Fruit fly (Drosophila melanogaster) whole organism, embryonic: Measurements from ENCODE around the gene CG14669.
A peak's percentile ranks its signal among the peaks of the same experiment; 100 is the strongest.

Source experiments
- CG10321 ChIP-seq: fragments of 200-800 bp; sonication (Bioruptor generic); IDR thresholded peaks from 2 replicates; pipeline ENCODE4 v1.3.6; 2022; ENCODE audit warnings: missing biosample characterization, missing genetic modification characterization
- CG10431 ChIP-seq: fragments of 200-800 bp; sonication (Bioruptor generic); optimal IDR thresholded peaks from 3 replicates; lab custom pipeline; 2018; ENCODE audit warnings: missing biosample characterization, mild to moderate bottlenecking, missing genetic modification characterization
- CG1233 ChIP-seq: fragments of 200-800 bp; sonication (Bioruptor generic); optimal IDR thresholded peaks from 4 replicates; lab custom pipeline; 2018; ENCODE audit warnings: missing biosample characterization, mild to moderate bottlenecking, missing genetic modification characterization
- CG13775 ChIP-seq: fragments of 200-800 bp; sonication (Bioruptor generic); optimal IDR thresholded peaks from 3 replicates; lab custom pipeline; 2017; ENCODE audit warnings: missing biosample characterization, mild to moderate bottlenecking, missing genetic modification characterization
- CG13894 ChIP-seq: fragments of 200-800 bp; sonication (Bioruptor generic); optimal IDR thresholded peaks from 3 replicates; lab custom pipeline; 2018; ENCODE audit warnings: missing biosample characterization, mild to moderate bottlenecking, missing genetic modification characterization, moderate library complexity
- CG14050 ChIP-seq: fragments of 200-800 bp; sonication (Bioruptor generic); IDR thresholded peaks from 3 replicates; pipeline ENCODE4 v1.3.6; 2022; ENCODE audit warnings: missing biosample characterization, missing genetic modification characterization
- CG16813 ChIP-seq: fragments of 200-800 bp; sonication (Bioruptor generic); IDR thresholded peaks from 3 replicates; pipeline ENCODE4 v1.3.6; 2022; ENCODE audit warnings: missing biosample characterization, missing genetic modification characterization; ENCODE audit not compliant: partially characterized antibody
- CG18011 ChIP-seq: fragments of 200-800 bp; sonication (Bioruptor generic); optimal IDR thresholded peaks from 2 replicates; lab custom pipeline; 2017; ENCODE audit warnings: missing biosample characterization, missing genetic modification characterization, mild to moderate bottlenecking, moderate library complexity, missing genotype
- CG2889 ChIP-seq: fragments of 200-800 bp; sonication (Bioruptor generic); IDR thresholded peaks from 3 replicates; pipeline ENCODE4 v1.3.6; 2022; ENCODE audit warnings: missing biosample characterization, missing genetic modification characterization
- CG30403 ChIP-seq: fragments of 200-800 bp; sonication (Bioruptor generic); optimal IDR thresholded peaks from 3 replicates; lab custom pipeline; 2016; ENCODE audit warnings: missing biosample characterization, missing genetic modification characterization
- CG3847 ChIP-seq: fragments of 200-800 bp; sonication (Bioruptor generic); IDR thresholded peaks from 2 replicates; pipeline ENCODE4 v1.3.6; 2022; ENCODE audit warnings: missing biosample characterization, missing genetic modification characterization
- CG4282 ChIP-seq: fragments of 200-800 bp; sonication (Bioruptor generic); optimal IDR thresholded peaks from 2 replicates; lab custom pipeline; 2016; ENCODE audit warnings: missing biosample characterization, missing genetic modification characterization
- CG4360 ChIP-seq: fragments of 200-800 bp; sonication (Bioruptor generic); IDR thresholded peaks from 2 replicates; pipeline ENCODE4 v1.3.6; 2022; ENCODE audit warnings: missing biosample characterization, missing genetic modification characterization
- CG4707 ChIP-seq: fragments of 200-800 bp; sonication (Bioruptor generic); optimal IDR thresholded peaks from 2 replicates; lab custom pipeline; 2018; ENCODE audit warnings: missing biosample characterization, mild to moderate bottlenecking, missing genetic modification characterization, moderate library complexity
- CG4730 ChIP-seq: fragments of 200-800 bp; sonication (Bioruptor generic); IDR thresholded peaks from 2 replicates; pipeline ENCODE4 v1.3.6; 2022; ENCODE audit warnings: missing biosample characterization, missing genetic modification characterization
- CG6254 ChIP-seq: fragments of 200-800 bp; sonication (Bioruptor generic); optimal IDR thresholded peaks from 3 replicates; lab custom pipeline; 2017; ENCODE audit warnings: mild to moderate bottlenecking, missing biosample characterization, missing genetic modification reagents, missing genetic modification characterization
- CG7839 ChIP-seq: fragments of 200-800 bp; sonication (Bioruptor generic); optimal IDR thresholded peaks from 3 replicates; lab custom pipeline; 2018; ENCODE audit warnings: missing biosample characterization, mild to moderate bottlenecking, missing genetic modification characterization, moderate library complexity
- CG8290 ChIP-seq, 3 experiments: fragments of 200-800 bp; sonication (Bioruptor generic); optimal IDR thresholded peaks; 2 replicates each; lab custom pipeline; 2016 to 2019; ENCODE audit warnings: missing biosample characterization in 3 of 3, missing genetic modification characterization in 3 of 3, mild to moderate bottlenecking in 2 of 3, moderate library complexity in 1 of 3
- CG9727 ChIP-seq: fragments of 200-800 bp; sonication (Bioruptor generic); optimal IDR thresholded peaks from 3 replicates; lab custom pipeline; 2017; ENCODE audit warnings: missing biosample characterization, mild to moderate bottlenecking, missing genetic modification characterization
- CG9932 ChIP-seq: fragments of 200-800 bp; sonication (Bioruptor generic); IDR thresholded peaks from 2 replicates; pipeline ENCODE4 v1.3.6; 2022; ENCODE audit warnings: missing biosample characterization, missing genetic modification characterization
- Deaf1 ChIP-seq: fragments of 200-800 bp; optimal IDR thresholded peaks from 3 replicates; lab custom pipeline; 2019; ENCODE audit warnings: missing biosample characterization, mild to moderate bottlenecking, missing genetic modification characterization, moderate library complexity
- Drgx ChIP-seq: fragments of 200-800 bp; sonication (Bioruptor generic); IDR thresholded peaks from 2 replicates; pipeline ENCODE4 v1.3.6; 2022; ENCODE audit warnings: missing biosample characterization, missing genetic modification characterization
- Fer3 ChIP-seq: fragments of 200-800 bp; sonication (Bioruptor generic); optimal IDR thresholded peaks from 2 replicates; lab custom pipeline; 2018; ENCODE audit warnings: missing biosample characterization, mild to moderate bottlenecking, missing genetic modification characterization, moderate library complexity
- Hey ChIP-seq: fragments of 200-800 bp; sonication (Bioruptor generic); optimal IDR thresholded peaks from 3 replicates; lab custom pipeline; 2018; ENCODE audit warnings: missing biosample characterization, mild to moderate bottlenecking, missing genetic modification characterization
- Hsf ChIP-seq: fragments of 200-800 bp; sonication (Bioruptor generic); optimal IDR thresholded peaks from 3 replicates; lab custom pipeline; 2016; ENCODE audit warnings: missing biosample characterization, missing genetic modification characterization
- Kr ChIP-seq: fragments of 200-800 bp; sonication (Bioruptor generic); optimal IDR thresholded peaks from 2 replicates; lab custom pipeline; 2017; ENCODE audit warnings: missing biosample characterization, mild to moderate bottlenecking, missing genetic modification characterization
- Lhr ChIP-seq: fragments of 200-800 bp; sonication (Bioruptor generic); optimal IDR thresholded peaks from 3 replicates; lab custom pipeline; 2017; ENCODE audit warnings: mild to moderate bottlenecking, missing biosample characterization, missing genetic modification reagents, missing genetic modification characterization
- NfI ChIP-seq: fragments of 200-800 bp; sonication (Bioruptor generic); optimal IDR thresholded peaks from 3 replicates; lab custom pipeline; 2018; ENCODE audit warnings: missing biosample characterization, mild to moderate bottlenecking, missing genetic modification characterization, moderate library complexity
- Optix ChIP-seq: fragments of 200-800 bp; sonication (Bioruptor generic); IDR thresholded peaks from 3 replicates; pipeline ENCODE4 v1.3.6; 2022; ENCODE audit warnings: missing biosample characterization, missing genetic modification characterization
- Poxn ChIP-seq: fragments of 200-800 bp; sonication (Bioruptor generic); IDR thresholded peaks from 2 replicates; pipeline ENCODE4 v1.3.6; 2022; ENCODE audit warnings: missing biosample characterization, missing genetic modification characterization
- Rfx ChIP-seq: fragments of 200-800 bp; sonication (Bioruptor generic); IDR thresholded peaks from 2 replicates; pipeline ENCODE4 v1.3.6; 2022; ENCODE audit warnings: missing biosample characterization, missing genetic modification characterization
- Sry-β ChIP-seq: fragments of 200-800 bp; sonication (Bioruptor generic); optimal IDR thresholded peaks from 2 replicates; lab custom pipeline; 2018; ENCODE audit warnings: missing biosample characterization, mild to moderate bottlenecking, missing genetic modification characterization, moderate library complexity
- Usf ChIP-seq: fragments of 200-800 bp; sonication (Bioruptor generic); optimal IDR thresholded peaks from 2 replicates; lab custom pipeline; 2017; ENCODE audit warnings: missing genotype, missing biosample characterization, missing genetic modification characterization
- Vsx1 ChIP-seq: fragments of 200-800 bp; sonication (Bioruptor generic); optimal IDR thresholded peaks from 2 replicates; lab custom pipeline; 2017; ENCODE audit warnings: missing biosample characterization, mild to moderate bottlenecking, missing genetic modification characterization, missing genetic modification reagents
- Xrp1 ChIP-seq: fragments of 200-800 bp; sonication (Bioruptor generic); IDR thresholded peaks from 2 replicates; pipeline ENCODE4 v1.3.6; 2022; ENCODE audit warnings: missing biosample characterization, missing genetic modification characterization
- ara ChIP-seq: fragments of 200-800 bp; sonication (Bioruptor generic); IDR thresholded peaks from 2 replicates; pipeline ENCODE4 v1.3.6; 2022; ENCODE audit warnings: missing biosample characterization, missing genetic modification characterization
- bigmax ChIP-seq: fragments of 200-800 bp; sonication (Bioruptor generic); optimal IDR thresholded peaks from 2 replicates; lab custom pipeline; 2018; ENCODE audit warnings: missing biosample characterization, mild to moderate bottlenecking, missing genetic modification characterization
- btn ChIP-seq: fragments of 200-800 bp; sonication (Bioruptor generic); optimal IDR thresholded peaks from 2 replicates; lab custom pipeline; 2016; ENCODE audit warnings: missing biosample characterization, missing genetic modification characterization
- chif ChIP-seq, 2 experiments: fragments of 200-800 bp; sonication (Bioruptor generic); optimal IDR thresholded peaks; 3 replicates each; lab custom pipeline; 2016; ENCODE audit warnings: missing biosample characterization in 2 of 2, missing genetic modification characterization in 2 of 2
- cwo ChIP-seq: fragments of 200-800 bp; sonication (Bioruptor generic); optimal IDR thresholded peaks from 3 replicates; lab custom pipeline; 2017; ENCODE audit warnings: missing biosample characterization, missing genetic modification characterization, mild to moderate bottlenecking, moderate library complexity, missing genetic modification reagents
- dmrt11E ChIP-seq: fragments of 200-800 bp; sonication (Bioruptor generic); optimal IDR thresholded peaks from 3 replicates; lab custom pipeline; 2018; ENCODE audit warnings: missing biosample characterization, mild to moderate bottlenecking, missing genetic modification characterization, moderate library complexity
- fd102C ChIP-seq: fragments of 200-800 bp; sonication (Bioruptor generic); optimal IDR thresholded peaks from 2 replicates; lab custom pipeline; 2018; ENCODE audit warnings: missing biosample characterization, mild to moderate bottlenecking, missing genetic modification characterization, moderate library complexity
- grau ChIP-seq: fragments of 200-800 bp; optimal IDR thresholded peaks from 3 replicates; lab custom pipeline; 2019; ENCODE audit warnings: missing biosample characterization, mild to moderate bottlenecking, missing genetic modification characterization, moderate library complexity
- gsb ChIP-seq: fragments of 200-800 bp; sonication (Bioruptor generic); IDR thresholded peaks from 2 replicates; pipeline ENCODE4 v1.3.6; 2022; ENCODE audit warnings: missing biosample characterization, missing genetic modification characterization
- knrl ChIP-seq: fragments of 200-800 bp; sonication (Bioruptor generic); IDR thresholded peaks from 3 replicates; pipeline ENCODE4 v1.3.6; 2022; ENCODE audit warnings: missing biosample characterization, missing genetic modification characterization; ENCODE audit not compliant: partially characterized antibody
- maf-S ChIP-seq: fragments of 200-800 bp; sonication (Bioruptor generic); optimal IDR thresholded peaks from 2 replicates; lab custom pipeline; 2016; ENCODE audit warnings: missing biosample characterization, missing genetic modification characterization
- sisA ChIP-seq: fragments of 200-800 bp; sonication (Bioruptor generic); IDR thresholded peaks from 2 replicates; pipeline ENCODE4 v1.3.6; 2022; ENCODE audit warnings: missing biosample characterization, missing genetic modification characterization
- wdn ChIP-seq: fragments of 200-800 bp; sonication (Bioruptor generic); IDR thresholded peaks from 2 replicates; pipeline ENCODE4 v1.3.6; 2022; ENCODE audit warnings: missing biosample characterization, missing genetic modification characterization
- wek ChIP-seq: fragments of 200-800 bp; sonication (Bioruptor generic); optimal IDR thresholded peaks from 3 replicates; lab custom pipeline; 2018; ENCODE audit warnings: missing biosample characterization, mild to moderate bottlenecking, missing genetic modification characterization, moderate library complexity
- z ChIP-seq: fragments of 200-800 bp; sonication (Bioruptor generic); IDR thresholded peaks from 3 replicates; pipeline ENCODE4 v1.3.6; 2022; ENCODE audit warnings: missing biosample characterization, missing genetic modification characterization
- zen ChIP-seq: fragments of 200-800 bp; sonication (Bioruptor generic); optimal IDR thresholded peaks from 3 replicates; lab custom pipeline; 2018; ENCODE audit warnings: missing biosample characterization, mild to moderate bottlenecking, missing genetic modification characterization, moderate library complexity

The CG14669 gene

dm6 chr3R:5474551-5474950 lies 60.2 kb downstream of the CG14669 start, which contains the start of the genes CG45100, HDAC3 and Hcs (continued):
- TF ChIP-seq CG6254 (GFP tag; lab: Kevin White, UChicago) (no peak), knrl (peak; percentile 95), chif (GFP tag; optimal IDR thresholded peaks at IDR 0.05; lab: Kevin White, UChicago) (peak in 1 of 2 experiments; percentile 34), Lhr (peak; percentile 49), CG9932 (GFP tag; lab: Robert Waterston, UW) (peak; percentile 86), CG14050 (GFP tag; lab: Robert Waterston, UW) (no peak), Hsf (peak; percentile 55), CG18011 (GFP tag; lab: Kevin White, UChicago) (no peak), NfI (GFP tag; lab: Kevin White, UChicago) (no peak), CG1233 (no peak), CG10321 (GFP tag; lab: Robert Waterston, UW) (no peak), CG13775 (GFP tag; lab: Kevin White, UChicago) (peak; percentile 57), CG4360 (no peak), Sry-β (peak; percentile 100), gsb (GFP tag; lab: Robert Waterston, UW) (no peak), Xrp1 (GFP tag; lab: Robert Waterston, UW) (peak; percentile 40), zen (tag; lab: Kevin White, UChicago) (peak; percentile 73), Hey (tag; lab: Kevin White, UChicago) (no peak), CG9727 (GFP tag; lab: Kevin White, UChicago) (peak; percentile 39), cwo (GFP tag; lab: Kevin White, UChicago) (no peak), Poxn (GFP tag; lab: Robert Waterston, UW) (no peak), CG3847 (peak; percentile 50; the same call in 1 of the 2 replicates), CG13894 (tag; lab: Kevin White, UChicago) (no peak), sisA (no peak), CG2889 (GFP tag; lab: Robert Waterston, UW) (no peak), Vsx1 (GFP tag; lab: Kevin White, UChicago) (no peak), Optix (no peak), CG8290 (GFP tag; optimal IDR thresholded peaks at IDR 0.05; lab: Kevin White, UChicago) (peak; percentile 60), CG8290 (tag; optimal IDR thresholded peaks at IDR 0.05; lab: Kevin White, UChicago) (no peak), fd102C (GFP tag; lab: Kevin White, UChicago) (no peak), dmrt11E (tag; lab: Kevin White, UChicago) (no peak), grau (no peak), ara (GFP tag; lab: Robert Waterston, UW) (no peak), CG4707 (no peak), Deaf1 (tag; lab: Kevin White, UChicago) (no peak), CG4282 (GFP tag; lab: Kevin White, UChicago) (no peak), wdn (no peak), Drgx (GFP tag; lab: Robert Waterston, UW) (no peak), CG4730 (GFP tag; lab: Robert Waterston, UW) (no peak), Rfx (peak; percentile 68), CG16813 (peak; percentile 90), Usf (GFP tag; lab: Kevin White, UChicago) (no peak), CG7839 (tag; lab: Kevin White, UChicago) (no peak), btn (GFP tag; lab: Kevin White, UChicago) (no peak), z (GFP tag; lab: Robert Waterston, UW) (no peak), wek (no peak), Kr (GFP tag; lab: Kevin White, UChicago) (no peak), CG10431 (GFP tag; lab: Kevin White, UChicago) (no peak), CG30403 (GFP tag; lab: Kevin White, UChicago) (peak; percentile 67), maf-S (GFP tag; lab: Kevin White, UChicago) (peak; percentile 20), bigmax (GFP tag; lab: Kevin White, UChicago) (no peak), Fer3 (no peak)
